Fruit fly (Drosophila melanogaster) whole organism, prepupa: Measurements from ENCODE around the gene CG7366.
A peak's percentile ranks its signal among the peaks of the same experiment; 100 is the strongest.

ENCODE experiments used
- CG10631 ChIP-seq: fragments of 200-800 bp; sonication (Bioruptor generic); optimal IDR thresholded peaks from 2 replicates; lab custom pipeline; 2016; ENCODE audit warnings: missing biosample characterization, missing genetic modification characterization
- CG10669 ChIP-seq: fragments of 200-800 bp; sonication (Bioruptor generic); optimal IDR thresholded peaks from 3 replicates; lab custom pipeline; 2018; ENCODE audit warnings: missing biosample characterization, mild to moderate bottlenecking, missing genetic modification characterization, moderate library complexity
- CG11762 ChIP-seq: fragments of 200-800 bp; sonication (Bioruptor generic); optimal IDR thresholded peaks from 3 replicates; lab custom pipeline; 2016; ENCODE audit warnings: missing biosample characterization, missing genetic modification characterization; ENCODE audit not compliant: insufficient read depth
- CG11902 ChIP-seq: fragments of 200-800 bp; sonication (Bioruptor generic); optimal IDR thresholded peaks from 3 replicates; lab custom pipeline; 2016; ENCODE audit warnings: missing biosample characterization, missing genetic modification characterization
- CG15336 ChIP-seq: fragments of 200-800 bp; sonication (Bioruptor generic); IDR thresholded peaks from 2 replicates; pipeline ENCODE4 v1.3.6; 2022; ENCODE audit warnings: missing biosample characterization, missing genetic modification characterization
- CG16779 ChIP-seq: fragments of 200-800 bp; sonication (Bioruptor generic); optimal IDR thresholded peaks from 3 replicates; lab custom pipeline; 2017; ENCODE audit warnings: missing biosample characterization, mild to moderate bottlenecking, missing genetic modification characterization
- CG3032 ChIP-seq: fragments of 200-800 bp; optimal IDR thresholded peaks from 2 replicates; lab custom pipeline; 2019; ENCODE audit warnings: missing biosample characterization, mild to moderate bottlenecking, missing genetic modification characterization, moderate library complexity
- CG31627 ChIP-seq: fragments of 200-800 bp; sonication (Bioruptor generic); optimal IDR thresholded peaks from 3 replicates; lab custom pipeline; 2016; ENCODE audit warnings: missing biosample characterization, missing genetic modification characterization
- CG32006 ChIP-seq: fragments of 200-800 bp; sonication (Bioruptor generic); optimal IDR thresholded peaks from 3 replicates; lab custom pipeline; 2017; ENCODE audit warnings: missing biosample characterization, mild to moderate bottlenecking, missing genetic modification characterization
- CG34406 ChIP-seq: fragments of 200-800 bp; sonication (Bioruptor generic); optimal IDR thresholded peaks from 3 replicates; lab custom pipeline; 2016; ENCODE audit warnings: missing biosample characterization, missing genetic modification characterization
- CG3919 ChIP-seq: fragments of 200-800 bp; sonication (Bioruptor generic); optimal IDR thresholded peaks from 3 replicates; lab custom pipeline; 2016; ENCODE audit warnings: missing biosample characterization, missing genetic modification characterization
- CG4318 ChIP-seq: fragments of 200-800 bp; sonication (Bioruptor generic); optimal IDR thresholded peaks from 3 replicates; lab custom pipeline; 2017; ENCODE audit warnings: missing biosample characterization, mild to moderate bottlenecking, missing genetic modification characterization
- CG6276 ChIP-seq: fragments of 200-800 bp; sonication (Bioruptor generic); optimal IDR thresholded peaks from 2 replicates; lab custom pipeline; 2017; ENCODE audit warnings: missing biosample characterization, mild to moderate bottlenecking, missing genetic modification characterization
- CG6854 ChIP-seq: fragments of 200-800 bp; sonication (Bioruptor generic); optimal IDR thresholded peaks from 2 replicates; lab custom pipeline; 2017; ENCODE audit warnings: missing biosample characterization, mild to moderate bottlenecking, missing genetic modification characterization
- CG7368 ChIP-seq: fragments of 200-800 bp; sonication (Bioruptor generic); optimal IDR thresholded peaks from 3 replicates; lab custom pipeline; 2016; ENCODE audit warnings: missing biosample characterization, missing genetic modification characterization
- CG8119 ChIP-seq: fragments of 200-800 bp; sonication (Bioruptor generic); IDR thresholded peaks from 3 replicates; pipeline ENCODE4 v1.3.6; 2022; ENCODE audit warnings: missing biosample characterization, missing genetic modification characterization
- CG8319 ChIP-seq: fragments of 200-800 bp; sonication (Bioruptor generic); optimal IDR thresholded peaks from 3 replicates; lab custom pipeline; 2016; ENCODE audit warnings: missing biosample characterization, missing genetic modification characterization
- Eip75B ChIP-seq: fragments of 200-800 bp; sonication (Bioruptor generic); optimal IDR thresholded peaks from 3 replicates; lab custom pipeline; 2016; ENCODE audit warnings: missing biosample characterization, missing genetic modification characterization
- Eip78C ChIP-seq: fragments of 200-800 bp; sonication (Bioruptor generic); peaks from one replicate; lab custom pipeline; 2016; ENCODE audit warnings: missing biosample characterization, missing genetic modification characterization
- Ets21C ChIP-seq: fragments of 200-800 bp; sonication (Bioruptor generic); optimal IDR thresholded peaks from 3 replicates; lab custom pipeline; 2016; ENCODE audit warnings: missing biosample characterization, missing genetic modification characterization
- Hr38 ChIP-seq: sonication (Bioruptor generic); optimal IDR thresholded peaks from 2 replicates; lab custom pipeline; 2016; ENCODE audit warnings: missing biosample characterization, missing genetic modification characterization
- Lpt ChIP-seq: fragments of 200-800 bp; sonication (Bioruptor generic); optimal IDR thresholded peaks from 3 replicates; lab custom pipeline; 2016; ENCODE audit warnings: missing biosample characterization, missing genetic modification characterization
- OdsH ChIP-seq: fragments of 200-800 bp; sonication (Bioruptor generic); optimal IDR thresholded peaks from 3 replicates; lab custom pipeline; 2016; ENCODE audit warnings: missing biosample characterization, missing genetic modification characterization
- Smox ChIP-seq: fragments of 200-800 bp; sonication (Bioruptor generic); optimal IDR thresholded peaks from 3 replicates; lab custom pipeline; 2016; ENCODE audit warnings: missing biosample characterization, missing genetic modification characterization
- Sox14 ChIP-seq: fragments of 200-800 bp; sonication (Bioruptor generic); optimal IDR thresholded peaks from 3 replicates; lab custom pipeline; 2016; ENCODE audit warnings: missing biosample characterization, missing genetic modification characterization
- Sox15 ChIP-seq: fragments of 200-800 bp; sonication (Bioruptor generic); optimal IDR thresholded peaks from 3 replicates; lab custom pipeline; 2016; ENCODE audit warnings: missing biosample characterization, missing genetic modification characterization
- achi ChIP-seq: fragments of 200-800 bp; sonication (Bioruptor generic); optimal IDR thresholded peaks from 3 replicates; lab custom pipeline; 2016; ENCODE audit warnings: missing biosample characterization, missing genetic modification characterization
- acj6 ChIP-seq: fragments of 200-800 bp; sonication (Bioruptor generic); optimal IDR thresholded peaks from 3 replicates; lab custom pipeline; 2016; ENCODE audit warnings: missing biosample characterization, missing genetic modification characterization
- dac ChIP-seq: fragments of 200-800 bp; sonication (Bioruptor generic); optimal IDR thresholded peaks from 2 replicates; lab custom pipeline; 2017; ENCODE audit warnings: missing biosample characterization, mild to moderate bottlenecking, missing genetic modification characterization
- eg ChIP-seq: fragments of 200-800 bp; sonication (Bioruptor generic); IDR thresholded peaks from 3 replicates; pipeline ENCODE4 v1.3.6; 2022; ENCODE audit warnings: missing biosample characterization, missing genetic modification characterization
- esn ChIP-seq: fragments of 200-800 bp; sonication (Bioruptor generic); optimal IDR thresholded peaks from 2 replicates; lab custom pipeline; 2016; ENCODE audit warnings: missing biosample characterization, mild to moderate bottlenecking, missing genetic modification characterization, moderate library complexity
- fd59A ChIP-seq: fragments of 200-800 bp; sonication (Bioruptor generic); optimal IDR thresholded peaks from 2 replicates; lab custom pipeline; 2017; ENCODE audit warnings: missing biosample characterization, mild to moderate bottlenecking, missing genetic modification characterization, missing genetic modification reagents
- fd85E ChIP-seq: fragments of 200-800 bp; sonication (Bioruptor generic); optimal IDR thresholded peaks from 3 replicates; lab custom pipeline; 2016; ENCODE audit warnings: missing biosample characterization, missing genetic modification characterization
- fkh ChIP-seq: fragments of 200-800 bp; sonication (Bioruptor generic); optimal IDR thresholded peaks from 3 replicates; lab custom pipeline; 2017; ENCODE audit warnings: missing biosample characterization, mild to moderate bottlenecking, missing genetic modification characterization, moderate library complexity
- pdm3 ChIP-seq: fragments of 200-800 bp; sonication (Bioruptor generic); optimal IDR thresholded peaks from 3 replicates; lab custom pipeline; 2016; ENCODE audit warnings: missing biosample characterization, missing genetic modification characterization
- salr ChIP-seq, 2 experiments: fragments of 200-800 bp; sonication (Bioruptor generic); optimal IDR thresholded peaks; 3 replicates each; lab custom pipeline; 2016 to 2018; ENCODE audit warnings: missing biosample characterization in 2 of 2, missing genetic modification characterization in 2 of 2, mild to moderate bottlenecking in 1 of 2
- spab ChIP-seq: fragments of 200-800 bp; sonication (Bioruptor generic); optimal IDR thresholded peaks from 2 replicates; lab custom pipeline; 2017; ENCODE audit warnings: missing biosample characterization, mild to moderate bottlenecking, missing genetic modification characterization, missing genetic modification reagents
- ss ChIP-seq, 2 experiments: fragments of 200-800 bp; sonication (Bioruptor generic); optimal IDR thresholded peaks; 2 replicates in 1 of 2; 3 replicates in 1 of 2; lab custom pipeline; 2017 to 2018; ENCODE audit warnings: mild to moderate bottlenecking in 2 of 2, missing biosample characterization in 2 of 2, missing genetic modification characterization in 2 of 2, moderate library complexity in 1 of 2
- svp ChIP-seq: fragments of 200-800 bp; sonication (Bioruptor generic); peaks from one replicate; lab custom pipeline; 2016; ENCODE audit warnings: missing biosample characterization, missing genetic modification characterization
- topi ChIP-seq: fragments of 200-800 bp; sonication (Bioruptor generic); optimal IDR thresholded peaks from 3 replicates; lab custom pipeline; 2016; ENCODE audit warnings: missing biosample characterization, missing genetic modification characterization
- vri ChIP-seq: fragments of 200-800 bp; sonication (Bioruptor generic); optimal IDR thresholded peaks from 3 replicates; lab custom pipeline; 2016; ENCODE audit warnings: missing biosample characterization, mild to moderate bottlenecking, missing genetic modification characterization

CG7366 gene

dm6 chr3L:8185263-8186227 lies 16.7 kb downstream of the CG7366 start (continued):
- peak; percentile 60 for TF ChIP-seq achi
- no peak for TF ChIP-seq fd85E
- peak; percentile 53 for TF ChIP-seq topi
- TF ChIP-seq Sox14 (GFP tag; lab: Kevin White, UChicago), result peak; percentile 82
- no peak for TF ChIP-seq CG6854 (GFP tag; lab: Kevin White, UChicago)
- TF ChIP-seq fd59A, result peak; percentile 49
- peak; percentile 58 for TF ChIP-seq vri (GFP tag; lab: Kevin White, UChicago)
- TF ChIP-seq CG32006 (GFP tag; lab: Kevin White, UChicago), result peak; percentile 75
- 0 out of 2 replicates have a peak, but pooled peaks have one; percentile 55 for TF ChIP-seq CG15336 (GFP tag; lab: Robert Waterston, UW)
- peak; percentile 51 for TF ChIP-seq CG11902 (GFP tag; lab: Kevin White, UChicago)
- peak; percentile 50 for TF ChIP-seq CG8119 (GFP tag; lab: Robert Waterston, UW)
- TF ChIP-seq ss (GFP tag; optimal IDR thresholded peaks at IDR 0.05; lab: Kevin White, UChicago), result peak in 1 of 2 experiments; percentile 13
- TF ChIP-seq Sox15, result peak; percentile 60
- peak; percentile 77 for TF ChIP-seq svp (GFP tag; lab: Kevin White, UChicago)
- TF ChIP-seq eg, result peak; percentile 61; the same call in 2 of the 3 replicates
- TF ChIP-seq CG7368 (GFP tag; lab: Kevin White, UChicago), result peak; percentile 64
- peak; percentile 74 for TF ChIP-seq fkh (GFP tag; lab: Kevin White, UChicago)
- peak; percentile 21 for TF ChIP-seq Ets21C (GFP tag; lab: Kevin White, UChicago)
- peak; percentile 46 for TF ChIP-seq CG3032 (tag; lab: Kevin White, UChicago)
- TF ChIP-seq Lpt (GFP tag; lab: Kevin White, UChicago), result peak; percentile 40
- TF ChIP-seq CG34406 (GFP tag; lab: Kevin White, UChicago), result peak; percentile 25
- TF ChIP-seq, all 60 proteins: peak for 50

- TF ChIP-seq CG6854 (GFP tag; lab: Kevin White, UChicago) (peak; percentile 56), Smox (GFP tag; lab: Kevin White, UChicago) (no peak), Eip78C (GFP tag; lab: Kevin White, UChicago) (peak; percentile 34), fkh (GFP tag; lab: Kevin White, UChicago) (peak; percentile 65)
- TF ChIP-seq, all 60 proteins: peak for 3
Measured at dm6 chr3L:8180464-8181137, 21.6 kb downstream of the CG7366 start, which contains the start of the genes mthl7 and Uxs. Gene mthl7 (minus strand): TSS chr3L:8180514. Gene Uxs (plus strand): TSS chr3L:8180923.

- TF ChIP-seq ss (GFP tag; optimal IDR thresholded peaks at IDR 0.05; lab: Kevin White, UChicago) (no peak), Sox15 (peak; percentile 13), CG11762 (GFP tag; lab: Kevin White, UChicago) (no peak), CG4318 (GFP tag; lab: Kevin White, UChicago) (no peak), CG8319 (GFP tag; lab: Kevin White, UChicago) (peak; percentile 80), Eip75B (GFP tag; lab: Kevin White, UChicago) (no peak), CG31627 (GFP tag; lab: Kevin White, UChicago) (peak; percentile 37), Eip78C (GFP tag; lab: Kevin White, UChicago) (peak; percentile 33), CG16779 (tag; lab: Kevin White, UChicago) (no peak), OdsH (GFP tag; lab: Kevin White, UChicago) (peak; percentile 56), acj6 (GFP tag; lab: Kevin White, UChicago) (peak; percentile 57), eg (peak; percentile 51; the same call in 1 of the 3 replicates), esn (peak; percentile 46), CG11902 (GFP tag; lab: Kevin White, UChicago) (no peak), CG6276 (GFP tag; lab: Kevin White, UChicago) (no peak), CG32006 (GFP tag; lab: Kevin White, UChicago) (no peak), CG34406 (GFP tag; lab: Kevin White, UChicago) (peak; percentile 41), Hr38 (GFP tag; lab: Kevin White, UChicago) (no peak), spab (GFP tag; lab: Kevin White, UChicago) (no peak), dac (GFP tag; lab: Kevin White, UChicago) (no peak), CG3032 (tag; lab: Kevin White, UChicago) (no peak), salr (GFP tag; optimal IDR thresholded peaks at IDR 0.05; lab: Kevin White, UChicago) (peak in 1 of 2 experiments; percentile 24), CG10631 (GFP tag; lab: Kevin White, UChicago) (peak; percentile 10), CG3919 (peak; percentile 60), pdm3 (GFP tag; lab: Kevin White, UChicago) (no peak), fkh (GFP tag; lab: Kevin White, UChicago) (no peak), CG10669 (GFP tag; lab: Kevin White, UChicago) (no peak)
Measured at dm6 chr3L:8177795-8178564, 24.2 kb downstream of the CG7366 start, which contains the start of gene Nmt. Gene Nmt (minus strand): TSS chr3L:8178429.
